Worm (Caenorhabditis elegans) whole organism, mixed stage, embryonic: ENCODE results near the gene pes-23.

Experiments
- M03D4.4 ChIP-seq: sonication (generic microtip); optimal IDR thresholded peaks from 2 replicates; lab custom pipeline; 2017; ENCODE audit warnings: mild to moderate bottlenecking, missing genetic modification characterization, missing compliant biosample characterization
- ces-1 ChIP-seq: fragments of 150-350 bp; optimal IDR thresholded peaks from 2 replicates; lab custom pipeline; 2014; ENCODE audit warnings: missing biosample characterization, missing genetic modification reagents, missing genetic modification characterization
- elt-1 ChIP-seq: sonication (generic microtip); optimal IDR thresholded peaks from 2 replicates; lab custom pipeline; 2017; ENCODE audit warnings: missing genetic modification characterization, mild to moderate bottlenecking, missing compliant biosample characterization, antibody characterized with exemption, moderate library complexity, borderline replicate concordance; ENCODE audit not compliant: insufficient read depth
- elt-3 ChIP-seq: fragments of 150-350 bp; optimal IDR thresholded peaks from 2 replicates; lab custom pipeline; 2014; ENCODE audit warnings: missing biosample characterization, missing genetic modification characterization
- lin-13 ChIP-seq: fragments of 150-350 bp; optimal IDR thresholded peaks from 2 replicates; lab custom pipeline; 2014; ENCODE audit warnings: missing biosample characterization, missing genetic modification characterization
- lsy-2 ChIP-seq: fragments of 150-350 bp; optimal IDR thresholded peaks from 2 replicates; lab custom pipeline; 2014; ENCODE audit warnings: missing biosample characterization, missing genetic modification characterization
- mep-1 ChIP-seq: fragments of 150-350 bp; optimal IDR thresholded peaks from 2 replicates; lab custom pipeline; 2017; ENCODE audit warnings: missing biosample characterization, missing genetic modification reagents, missing genetic modification characterization, inconsistent platforms
- nhr-12 ChIP-seq: fragments of 150-350 bp; optimal IDR thresholded peaks from 2 replicates; lab custom pipeline; 2014; ENCODE audit warnings: missing biosample characterization, missing genetic modification characterization
- nhr-237 ChIP-seq: fragments of 150-350 bp; optimal IDR thresholded peaks from 2 replicates; lab custom pipeline; 2014; ENCODE audit warnings: missing biosample characterization, missing genetic modification characterization
- nhr-76 ChIP-seq: sonication (generic microtip); optimal IDR thresholded peaks from 2 replicates; lab custom pipeline; 2017; ENCODE audit warnings: missing biosample characterization, missing genetic modification characterization
- pha-4 ChIP-seq: fragments of 150-350 bp; optimal IDR thresholded peaks from 2 replicates; lab custom pipeline; 2018; ENCODE audit warnings: missing biosample characterization, missing genetic modification reagents, missing genetic modification characterization
- unc-62 ChIP-seq: fragments of 150-350 bp; optimal IDR thresholded peaks from 2 replicates; lab custom pipeline; 2014; ENCODE audit warnings: missing biosample characterization, missing genetic modification reagents, missing genetic modification characterization
- ztf-11 ChIP-seq: fragments of 150-350 bp; optimal IDR thresholded peaks from 2 replicates; lab custom pipeline; 2014; ENCODE audit warnings: missing biosample characterization, missing genetic modification characterization

- no peak for TF ChIP-seq lsy-2 (tag; lab: Kevin White, UChicago)
- TF ChIP-seq elt-1: no peak
- peak; percentile 69 for TF ChIP-seq pha-4
- no peak for TF ChIP-seq ztf-11 (tag; lab: Kevin White, UChicago)
- TF ChIP-seq M03D4.4: no peak
- TF ChIP-seq nhr-12 (tag; lab: Kevin White, UChicago): no peak
- no peak for TF ChIP-seq unc-62 (GFP tag; lab: Kevin White, UChicago)
- no peak for TF ChIP-seq elt-3 (tag; lab: Kevin White, UChicago)
- TF ChIP-seq nhr-76 (tag; lab: Kevin White, UChicago): no peak
- TF ChIP-seq ces-1: no peak
- no peak for TF ChIP-seq mep-1
- no peak for TF ChIP-seq lin-13 (tag; lab: Kevin White, UChicago)
- TF ChIP-seq nhr-237 (tag; lab: Kevin White, UChicago): no peak
Measured at ce11 chrX:6932134-6932533, 31.0 kb downstream of the pes-23 start, which contains the start of gene F14B8.6.
